Fruit fly (Drosophila melanogaster): ENCODE results near the gene CG6144.

The CG6144 gene

dm6 chr2L:10442048-10442790 lies 46.3 kb upstream of the CG6144 start, which contains the start of gene loh (continued):
- TF ChIP-seq stwl (tag; optimal IDR thresholded peaks at IDR 0.05) (no peak), Ets65A (GFP tag) (peak; percentile 0), CG2712 (tag; optimal IDR thresholded peaks at IDR 0.05) (peak; percentile 77), CG18476 (GFP tag; optimal IDR thresholded peaks at IDR 0.05) (peak; percentile 43), CG7556 (GFP tag; optimal IDR thresholded peaks at IDR 0.05) (peak; percentile 84), CG7987 (GFP tag; optimal IDR thresholded peaks at IDR 0.05) (no peak), CG15269 (tag; optimal IDR thresholded peaks at IDR 0.05) (peak; percentile 43), CG2129 (GFP tag; IDR thresholded peaks at IDR 0.05; ENCODE audit: partially characterized antibody) (no peak), Doc3 (GFP tag; IDR thresholded peaks at IDR 0.05; ENCODE audit: partially characterized antibody) (no peak), Meics (GFP tag; optimal IDR thresholded peaks at IDR 0.05) (no peak), cad (GFP tag; optimal IDR thresholded peaks at IDR 0.05) (no peak), sqz (GFP tag; optimal IDR thresholded peaks at IDR 0.05) (no peak), dmrt11E (tag; optimal IDR thresholded peaks at IDR 0.05) (peak; percentile 35), CG17802 (tag; optimal IDR thresholded peaks at IDR 0.05) (no peak), CG11456 (GFP tag; IDR thresholded peaks at IDR 0.05) (no peak), Myb (GFP tag; optimal IDR thresholded peaks at IDR 0.05) (no peak), nerfin-2 (GFP tag; IDR thresholded peaks at IDR 0.05; ENCODE audit: partially characterized antibody) (no peak), GATAe (GFP tag; conservative IDR thresholded peaks at IDR 0.05) (no peak), CG10321 (GFP tag; IDR thresholded peaks at IDR 0.05) (no peak), CG2116 (GFP tag; optimal IDR thresholded peaks at IDR 0.05) (no peak), dysf (GFP tag; IDR thresholded peaks at IDR 0.05) (no peak; the same call in 1 of the 3 replicates), CG6254 (GFP tag; optimal IDR thresholded peaks at IDR 0.05) (no peak), crol (GFP tag; IDR thresholded peaks at IDR 0.05) (peak; percentile 77; the same call in 1 of the 2 replicates), CG1024 (GFP tag; IDR thresholded peaks at IDR 0.05) (0 out of 2 replicates have a peak, but pooled peaks have one; percentile 24), gem (tag; optimal IDR thresholded peaks at IDR 0.05) (peak; percentile 79), ato (GFP tag; IDR thresholded peaks at IDR 0.05; ENCODE audit: partially characterized antibody) (no peak), crc (GFP tag; optimal IDR thresholded peaks at IDR 0.05) (no peak), Dll (GFP tag; IDR thresholded peaks at IDR 0.05; ENCODE audit: partially characterized antibody) (no peak), B-H2 (GFP tag; optimal IDR thresholded peaks at IDR 0.05) (no peak), CG8388 (GFP tag; optimal IDR thresholded peaks at IDR 0.05) (peak; percentile 51), CG13287 (GFP tag; IDR thresholded peaks at IDR 0.05; ENCODE audit: partially characterized antibody) (no peak), Oaz (GFP tag; IDR thresholded peaks at IDR 0.05) (no peak), tio (GFP tag; optimal IDR thresholded peaks at IDR 0.05) (peak; percentile 55), CG8924 (tag; optimal IDR thresholded peaks at IDR 0.05) (peak; percentile 77), knrl (GFP tag; IDR thresholded peaks at IDR 0.05; ENCODE audit: partially characterized antibody) (no peak), Six4 (GFP tag; optimal IDR thresholded peaks at IDR 0.05) (peak; percentile 56), fd3F (GFP tag; optimal IDR thresholded peaks at IDR 0.05) (peak; percentile 24), lov (optimal IDR thresholded peaks at IDR 0.05) (no peak), lov (GFP tag; IDR thresholded peaks at IDR 0.05) (0 out of 3 replicates have a peak, but pooled peaks have one; percentile 15), CG10462 (GFP tag; optimal IDR thresholded peaks at IDR 0.05) (no peak), Atf6 (GFP tag; IDR thresholded peaks at IDR 0.05) (no peak), ara (GFP tag; IDR thresholded peaks at IDR 0.05) (no peak; the same call in 1 of the 2 replicates), Vsx1 (GFP tag; optimal IDR thresholded peaks at IDR 0.05) (peak; percentile 38), Fer1 (GFP tag; optimal IDR thresholded peaks at IDR 0.05) (peak; percentile 51), ac (GFP tag; optimal IDR thresholded peaks at IDR 0.05) (no peak), Drgx (GFP tag; IDR thresholded peaks at IDR 0.05) (no peak), CG6689 (GFP tag; IDR thresholded peaks at IDR 0.05) (peak; percentile 55), CG12769 (tag; optimal IDR thresholded peaks at IDR 0.05) (peak; percentile 24), cg (GFP tag; optimal IDR thresholded peaks at IDR 0.05) (peak; percentile 3)

All from whole organism, embryonic.